Worm (Caenorhabditis elegans): Measurements from ENCODE around the gene C39B10.5.

DNA sequence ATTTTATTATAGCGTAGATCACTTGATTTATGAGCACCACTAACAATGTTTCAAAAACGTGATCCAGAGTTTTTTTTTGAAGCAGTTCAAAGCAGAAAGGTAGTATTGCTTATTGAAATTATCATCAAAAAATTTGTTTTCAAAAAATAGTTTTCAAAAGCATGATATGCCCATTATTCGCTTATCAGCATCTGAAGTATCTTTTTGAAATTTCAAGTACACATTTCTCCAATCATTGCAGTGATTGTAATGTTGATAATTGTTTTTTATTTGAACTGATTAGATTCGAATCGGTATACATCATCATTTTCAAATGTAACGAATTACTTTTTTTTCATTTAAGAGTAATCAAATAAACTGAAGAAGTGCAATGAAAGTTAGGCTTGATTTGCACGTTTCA lies 6.4 kb upstream of the C39B10.5 start:
- TF ChIP-seq flt-1 (GFP tag; IDR thresholded peaks at IDR 0.05) (no peak), ztf-23 (GFP tag; IDR thresholded peaks at IDR 0.05) (no peak), med-1 (GFP tag; optimal IDR thresholded peaks at IDR 0.05; ENCODE audit: insufficient read depth) (no peak)
